Worm (Caenorhabditis elegans) whole organism, L3 larva: Measurements from ENCODE around the gene ZK546.19.

Experiments used
- R02D3.7 ChIP-seq: fragments of 150-350 bp; optimal IDR thresholded peaks from 2 replicates; lab custom pipeline; 2014; ENCODE audit warnings: missing biosample characterization, missing genetic modification characterization
- ZK546.5 ChIP-seq: sonication (generic microtip); optimal IDR thresholded peaks from 2 replicates; lab custom pipeline; 2017; ENCODE audit warnings: missing biosample characterization, missing genetic modification characterization
- ama-1 ChIP-seq: fragments of 150-350 bp; optimal IDR thresholded peaks from 2 replicates; lab custom pipeline; 2018
- ceh-28 ChIP-seq: fragments of 150-350 bp; optimal IDR thresholded peaks from 2 replicates; lab custom pipeline; 2014; ENCODE audit warnings: missing biosample characterization, missing genetic modification reagents, missing genetic modification characterization
- ceh-9 ChIP-seq: sonication (generic microtip); optimal IDR thresholded peaks from 2 replicates; lab custom pipeline; 2018; ENCODE audit warnings: missing biosample characterization, missing genetic modification characterization
- daf-12 ChIP-seq: fragments of 150-350 bp; optimal IDR thresholded peaks from 2 replicates; lab custom pipeline; 2014; ENCODE audit warnings: missing biosample characterization, missing genetic modification reagents, missing genetic modification characterization
- egl-27 ChIP-seq: sonication (generic microtip); optimal IDR thresholded peaks from 4 replicates; lab custom pipeline; 2017; ENCODE audit warnings: missing biosample characterization, missing genetic modification reagents, missing genetic modification characterization
- egl-5 ChIP-seq: fragments of 150-350 bp; optimal IDR thresholded peaks from 2 replicates; lab custom pipeline; 2017; ENCODE audit warnings: missing biosample characterization, missing genetic modification reagents, missing genetic modification characterization, inconsistent platforms
- elt-1 ChIP-seq: fragments of 150-350 bp; optimal IDR thresholded peaks from 2 replicates; lab custom pipeline; 2014; ENCODE audit warnings: missing biosample characterization, missing genetic modification characterization
- elt-2 ChIP-seq: sonication (generic microtip); optimal IDR thresholded peaks from 2 replicates; lab custom pipeline; 2016; ENCODE audit warnings: missing genetic modification reagents, mild to moderate bottlenecking, missing genetic modification characterization, missing compliant biosample characterization
- elt-3 ChIP-seq, 3 experiments: fragments of 150-350 bp in 1 of 3; sonication (generic microtip) in 2 of 3; optimal IDR thresholded peaks; 2 replicates in 2 of 3; 4 replicates in 1 of 3; lab custom pipeline; 2014 to 2017; ENCODE audit warnings: missing biosample characterization in 3 of 3, missing genetic modification characterization in 3 of 3
- eor-1 ChIP-seq, 2 experiments: fragments of 150-350 bp; optimal IDR thresholded peaks; 2 replicates each; lab custom pipeline; 2014 to 2018; ENCODE audit warnings: missing biosample characterization in 2 of 2, missing genetic modification characterization in 2 of 2
- fos-1 ChIP-seq: fragments of 150-350 bp; optimal IDR thresholded peaks from 2 replicates; lab custom pipeline; 2014; ENCODE audit warnings: missing biosample characterization, missing genetic modification characterization
- hmg-11 ChIP-seq: sonication (generic microtip); optimal IDR thresholded peaks from 2 replicates; lab custom pipeline; 2016; ENCODE audit warnings: missing genetic modification characterization, missing compliant biosample characterization
- jun-1 ChIP-seq: fragments of 150-350 bp; optimal IDR thresholded peaks from 2 replicates; lab custom pipeline; 2014; ENCODE audit warnings: missing biosample characterization, missing genetic modification reagents, missing genetic modification characterization
- lin-15B ChIP-seq: fragments of 150-350 bp; optimal IDR thresholded peaks from 2 replicates; lab custom pipeline; 2014; ENCODE audit warnings: missing biosample characterization, missing genetic modification characterization
- lin-39 ChIP-seq: fragments of 150-350 bp; optimal IDR thresholded peaks from 2 replicates; lab custom pipeline; 2018; ENCODE audit warnings: missing biosample characterization, missing genetic modification reagents, missing genetic modification characterization
- mdl-1 ChIP-seq: fragments of 150-350 bp; optimal IDR thresholded peaks from 2 replicates; lab custom pipeline; 2014; ENCODE audit warnings: missing biosample characterization, missing genetic modification characterization
- mml-1 ChIP-seq: fragments of 150-350 bp; sonication (generic microtip); optimal IDR thresholded peaks from 3 replicates; lab custom pipeline; 2014; ENCODE audit warnings: missing biosample characterization, missing genetic modification characterization
- nfya-1 ChIP-seq: sonication (generic microtip); optimal IDR thresholded peaks from 2 replicates; lab custom pipeline; 2017; ENCODE audit warnings: missing genetic modification characterization, mild to moderate bottlenecking, missing compliant biosample characterization, antibody characterized with exemption, moderate library complexity; ENCODE audit not compliant: insufficient read depth
- nhr-12 ChIP-seq: fragments of 150-350 bp; optimal IDR thresholded peaks from 2 replicates; lab custom pipeline; 2014; ENCODE audit warnings: missing biosample characterization, missing genetic modification characterization
- nhr-23 ChIP-seq: fragments of 150-350 bp; optimal IDR thresholded peaks from 2 replicates; lab custom pipeline; 2014; ENCODE audit warnings: missing biosample characterization, missing genetic modification reagents, missing genetic modification characterization
- nhr-237 ChIP-seq: fragments of 150-350 bp; optimal IDR thresholded peaks from 2 replicates; lab custom pipeline; 2014; ENCODE audit warnings: missing biosample characterization, missing genetic modification characterization
- nhr-25 ChIP-seq: sonication (generic microtip); optimal IDR thresholded peaks from 2 replicates; lab custom pipeline; 2017; ENCODE audit warnings: missing biosample characterization, missing genetic modification characterization
- nhr-28 ChIP-seq: fragments of 150-350 bp; optimal IDR thresholded peaks from 2 replicates; lab custom pipeline; 2014; ENCODE audit warnings: missing biosample characterization, missing genetic modification characterization
- nhr-43 ChIP-seq: sonication (generic microtip); optimal IDR thresholded peaks from 2 replicates; lab custom pipeline; 2016; ENCODE audit warnings: mild to moderate bottlenecking, missing genetic modification characterization, missing compliant biosample characterization; ENCODE audit not compliant: poor library complexity, severe bottlenecking
- nhr-76 ChIP-seq: fragments of 150-350 bp; sonication (generic microtip); optimal IDR thresholded peaks from 5 replicates; lab custom pipeline; 2014; ENCODE audit warnings: missing biosample characterization, missing genetic modification characterization
- nhr-77 ChIP-seq: fragments of 150-350 bp; optimal IDR thresholded peaks from 2 replicates; lab custom pipeline; 2014; ENCODE audit warnings: missing biosample characterization, missing genetic modification characterization
- pha-4 ChIP-seq: fragments of 150-350 bp; optimal IDR thresholded peaks from 2 replicates; lab custom pipeline; 2014; ENCODE audit warnings: missing biosample characterization, missing genetic modification reagents, missing genetic modification characterization
- pqm-1 ChIP-seq: fragments of 150-350 bp; optimal IDR thresholded peaks from 2 replicates; lab custom pipeline; 2017; ENCODE audit warnings: missing biosample characterization, missing genetic modification characterization, inconsistent platforms
- sea-2 ChIP-seq: fragments of 150-350 bp; sonication (generic microtip); optimal IDR thresholded peaks from 4 replicates; lab custom pipeline; 2014; ENCODE audit warnings: missing biosample characterization, missing genetic modification reagents, missing genetic modification characterization
- skn-1 ChIP-seq: fragments of 150-350 bp; optimal IDR thresholded peaks from 2 replicates; lab custom pipeline; 2014; ENCODE audit warnings: missing biosample characterization, missing genetic modification characterization
- tbx-2 ChIP-seq: sonication (generic microtip); optimal IDR thresholded peaks from 2 replicates; lab custom pipeline; 2016; ENCODE audit warnings: mild to moderate bottlenecking, missing genetic modification characterization, missing compliant biosample characterization
- unc-62 ChIP-seq: fragments of 150-350 bp; sonication (generic microtip); optimal IDR thresholded peaks from 4 replicates; lab custom pipeline; 2014; ENCODE audit warnings: missing biosample characterization, missing genetic modification reagents, missing genetic modification characterization
- zag-1 ChIP-seq: fragments of 150-350 bp; optimal IDR thresholded peaks from 2 replicates; lab custom pipeline; 2014; ENCODE audit warnings: missing biosample characterization, missing genetic modification characterization
- ztf-11 ChIP-seq: fragments of 150-350 bp; optimal IDR thresholded peaks from 2 replicates; lab custom pipeline; 2014; ENCODE audit warnings: missing biosample characterization, missing genetic modification characterization
- ztf-4 ChIP-seq: fragments of 150-350 bp; optimal IDR thresholded peaks from 2 replicates; lab custom pipeline; 2014; ENCODE audit warnings: missing biosample characterization, missing genetic modification characterization

The ZK546.19 gene

DNA sequence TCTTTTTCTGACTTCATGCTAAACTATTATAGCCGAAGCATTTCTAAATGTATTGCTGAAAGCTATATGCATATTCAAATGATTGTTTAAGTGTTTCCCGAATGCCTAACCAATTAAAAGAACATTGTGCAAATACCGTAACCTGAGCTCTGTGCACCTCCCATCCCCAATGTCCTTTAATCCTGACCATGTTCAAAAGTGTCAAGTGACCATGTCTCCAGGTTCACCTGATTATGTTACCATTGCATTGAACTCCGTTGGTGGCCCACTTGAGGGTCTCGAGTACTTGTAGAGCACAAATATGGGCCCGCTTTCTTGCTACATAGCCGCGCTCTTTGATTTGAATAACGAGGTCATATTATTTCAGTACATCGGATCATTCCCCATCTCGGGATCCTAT is 33.8 kb downstream of the ZK546.19 start:
- TF ChIP-seq mdl-1 (tag; lab: Kevin White, UChicago), result no peak
- TF ChIP-seq nhr-25 (tag; lab: Kevin White, UChicago), result no peak
- TF ChIP-seq ztf-11 (tag; lab: Kevin White, UChicago), result no peak
- TF ChIP-seq egl-27 (tag; lab: Kevin White, UChicago), result no peak
- no peak for TF ChIP-seq nhr-12 (tag; lab: Kevin White, UChicago)

ce11 chrII:4981682-4982404 is 40.3 kb downstream of the ZK546.19 start:
- TF ChIP-seq daf-12 (tag; lab: Kevin White, UChicago) (no peak), nhr-25 (tag; lab: Kevin White, UChicago) (peak; percentile 22), lin-15B (no peak), elt-1 (tag; lab: Kevin White, UChicago) (peak; percentile 83)

DNA sequence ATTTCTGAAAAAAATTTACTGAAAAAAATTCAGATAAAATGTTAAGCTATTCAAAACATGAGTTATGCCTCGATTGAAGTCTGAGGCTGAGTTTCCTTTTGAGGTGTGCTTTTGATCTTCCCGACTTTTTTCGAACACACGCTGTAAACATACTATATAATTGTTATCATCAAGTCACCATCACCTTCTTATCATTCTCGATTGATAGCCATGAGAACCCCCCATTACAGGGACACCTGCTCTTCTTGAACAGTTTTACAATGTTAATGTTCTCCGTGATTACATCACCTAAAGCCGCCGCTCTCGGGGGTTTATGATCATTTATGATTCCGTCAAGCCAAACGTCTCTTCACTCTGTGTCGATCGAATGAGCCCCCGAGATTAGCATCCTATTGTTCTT is 42.6 kb downstream of the ZK546.19 start:
- TF ChIP-seq nhr-23 (tag; lab: Kevin White, UChicago) (no peak), egl-5 (tag; lab: Kevin White, UChicago) (no peak), nhr-237 (tag; lab: Kevin White, UChicago) (no peak), nhr-43 (tag; lab: Kevin White, UChicago) (no peak), pqm-1 (no peak), nhr-25 (tag; lab: Kevin White, UChicago) (no peak), tbx-2 (tag; lab: Kevin White, UChicago) (no peak), nhr-76 (tag; lab: Kevin White, UChicago) (no peak), ama-1 (no peak), lin-39 (tag; lab: Kevin White, UChicago) (no peak), pha-4 (tag; lab: Kevin White, UChicago) (no peak), zag-1 (tag; lab: Kevin White, UChicago) (no peak), hmg-11 (no peak), elt-2 (tag; lab: Kevin White, UChicago) (no peak), unc-62 (GFP tag; lab: Kevin White, UChicago) (no peak), ceh-9 (tag; lab: Kevin White, UChicago) (no peak), daf-12 (tag; lab: Kevin White, UChicago) (no peak), eor-1 (tag; optimal IDR thresholded peaks at IDR 0.05; lab: Kevin White, UChicago) (no peak), elt-1 (tag; lab: Kevin White, UChicago) (no peak), ceh-28 (tag; lab: Kevin White, UChicago) (no peak)

DNA sequence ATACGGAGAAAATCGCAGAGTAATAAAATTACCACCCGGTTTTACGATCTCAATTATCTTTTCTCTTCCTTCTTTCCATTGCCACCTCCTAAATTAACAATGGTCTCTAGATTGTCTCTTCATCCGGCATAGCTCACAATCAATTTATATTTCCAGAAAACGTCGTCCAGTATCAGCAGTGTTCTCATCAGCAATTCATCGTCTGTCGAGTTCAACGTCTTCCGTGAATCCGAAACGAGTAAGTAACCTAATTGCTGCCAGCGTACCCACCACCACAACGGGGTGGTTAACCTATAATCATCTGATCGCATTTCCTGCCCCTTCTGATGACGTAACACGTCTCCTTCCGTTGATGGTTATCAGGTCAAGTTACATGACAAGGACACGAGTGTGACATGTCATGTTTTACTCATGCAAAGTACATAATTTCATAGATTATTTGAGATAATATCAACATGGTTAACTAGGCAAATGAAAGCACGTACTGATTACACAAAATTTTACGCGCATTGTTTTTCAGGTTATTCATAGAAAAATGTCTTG is 44.5 kb downstream of the ZK546.19 start:
- no peak for TF ChIP-seq nhr-237 (tag; lab: Kevin White, UChicago)
- no peak for TF ChIP-seq pqm-1
- TF ChIP-seq nhr-23 (tag; lab: Kevin White, UChicago), result peak; percentile 74
- TF ChIP-seq elt-1 (tag; lab: Kevin White, UChicago), result peak; percentile 65
- TF ChIP-seq ztf-4 (tag; lab: Kevin White, UChicago), result no peak

DNA sequence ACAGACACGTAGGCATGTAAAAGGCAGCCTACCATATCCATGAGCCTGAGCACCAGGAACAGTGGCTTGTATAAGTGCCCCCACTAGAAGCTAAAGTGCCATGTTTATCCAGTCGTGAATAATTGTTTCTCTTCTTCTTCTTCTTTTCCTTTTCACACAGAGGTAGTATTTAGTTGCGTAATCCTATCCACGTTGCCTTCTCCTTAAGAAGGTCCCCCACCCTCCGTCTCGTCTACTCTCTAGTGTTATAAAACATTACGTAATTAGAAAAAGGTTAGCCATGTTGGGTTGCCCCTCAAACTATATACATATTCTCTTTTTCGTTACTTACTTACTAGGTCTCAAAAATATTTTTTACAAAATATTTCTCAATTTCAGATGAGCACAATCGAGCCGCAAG is 45.1 kb downstream of the ZK546.19 start:
- no peak for TF ChIP-seq unc-62 (GFP tag; lab: Kevin White, UChicago)
- no peak for TF ChIP-seq daf-12 (tag; lab: Kevin White, UChicago)
- TF ChIP-seq nhr-77 (tag; lab: Kevin White, UChicago), result no peak
- no peak for TF ChIP-seq pha-4 (tag; lab: Kevin White, UChicago)
- no peak for TF ChIP-seq R02D3.7 (tag; lab: Kevin White, UChicago)
- no peak for TF ChIP-seq ZK546.5 (tag; lab: Kevin White, UChicago)

ce11 chrII:4987257-4987656 is 45.7 kb downstream of the ZK546.19 start:
- TF ChIP-seq eor-1 (tag; optimal IDR thresholded peaks at IDR 0.05; lab: Kevin White, UChicago) (no peak), jun-1 (tag; lab: Kevin White, UChicago) (no peak), sea-2 (GFP tag; lab: Kevin White, UChicago) (no peak), ztf-11 (tag; lab: Kevin White, UChicago) (no peak), mml-1 (tag; lab: Kevin White, UChicago) (no peak), zag-1 (tag; lab: Kevin White, UChicago) (no peak), elt-1 (tag; lab: Kevin White, UChicago) (no peak), skn-1 (no peak), fos-1 (no peak), pha-4 (tag; lab: Kevin White, UChicago) (no peak), nfya-1 (tag; lab: Kevin White, UChicago) (no peak), elt-2 (tag; lab: Kevin White, UChicago) (no peak), nhr-28 (tag; lab: Kevin White, UChicago) (no peak), elt-3 (tag; optimal IDR thresholded peaks at IDR 0.05; lab: Kevin White, UChicago) (no peak)
- TF ChIP-seq, all 47 proteins: peak for 0
